Worm (Caenorhabditis elegans): ENCODE results near the gene moc-3.

moc-3 gene

ce11 chrIV:8144341-8144740, 14.0 kb downstream of the moc-3 start:
- TF ChIP-seq scrt-1 (GFP tag; IDR thresholded peaks at IDR 0.05) (no peak), hmbx-1 (tag; optimal IDR thresholded peaks at IDR 0.05) (no peak), sea-1 (GFP tag; conservative IDR thresholded peaks at IDR 0.05) (no peak), flt-1 (GFP tag; IDR thresholded peaks at IDR 0.05) (no peak), pes-1 (GFP tag; IDR thresholded peaks at IDR 0.05) (no peak)

DNA sequence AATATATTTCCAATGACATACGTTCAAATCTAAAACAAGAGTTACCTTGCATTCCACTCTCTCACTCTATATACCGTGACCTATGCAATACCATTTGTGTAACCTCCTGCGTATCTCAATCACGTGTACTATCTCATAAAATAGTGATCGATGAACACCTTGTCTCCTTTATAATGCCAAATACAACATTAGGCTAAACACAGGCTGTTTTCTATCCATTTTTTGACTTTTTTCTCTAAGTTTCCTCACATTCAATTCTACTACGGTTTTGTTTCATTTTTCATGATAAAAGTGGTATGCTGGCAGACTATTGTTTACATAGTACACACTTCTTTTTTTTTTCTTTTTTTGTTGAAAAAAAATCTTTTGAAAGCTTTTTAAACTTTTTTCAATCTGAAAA, 15.9 kb downstream of the moc-3 start:
- TF ChIP-seq hnd-1 (tag; optimal IDR thresholded peaks at IDR 0.05) (no peak), tbx-11 (GFP tag; IDR thresholded peaks at IDR 0.05) (no peak)

ce11 chrIV:8148494-8148893, 18.1 kb downstream of the moc-3 start, which contains the start of gene pmk-1:
Gene pmk-1 (plus strand): TSS chrIV:8148794.
- no peak for TF ChIP-seq ets-7 (tag; optimal IDR thresholded peaks at IDR 0.05)
- no peak for TF ChIP-seq scrt-1 (GFP tag; IDR thresholded peaks at IDR 0.05)
- no peak for TF ChIP-seq hmg-4 (GFP tag; optimal IDR thresholded peaks at IDR 0.05)
- TF ChIP-seq sea-1 (GFP tag; conservative IDR thresholded peaks at IDR 0.05) = no peak
- TF ChIP-seq tra-4 (tag; optimal IDR thresholded peaks at IDR 0.05) = no peak
- no peak for TF ChIP-seq ama-1 (optimal IDR thresholded peaks at IDR 0.05)
- TF ChIP-seq ceh-13 (GFP tag; optimal IDR thresholded peaks at IDR 0.05) = no peak
- no peak for TF ChIP-seq flt-1 (GFP tag; IDR thresholded peaks at IDR 0.05)
- TF ChIP-seq aly-1 (tag; optimal IDR thresholded peaks at IDR 0.05) = no peak
- no peak for TF ChIP-seq tbx-37 (GFP tag; conservative IDR thresholded peaks at IDR 0.05)
- TF ChIP-seq ceh-36 (tag; optimal IDR thresholded peaks at IDR 0.05) = no peak
- no peak for TF ChIP-seq B0310.2 (tag; optimal IDR thresholded peaks at IDR 0.05)
- TF ChIP-seq hnd-1 (tag; optimal IDR thresholded peaks at IDR 0.05) = no peak
- TF ChIP-seq hmbx-1 (tag; optimal IDR thresholded peaks at IDR 0.05) = no peak
- TF ChIP-seq F13C5.2 (tag; optimal IDR thresholded peaks at IDR 0.05) = no peak
- TF ChIP-seq tbx-11 (GFP tag; IDR thresholded peaks at IDR 0.05) = no peak
- no peak for TF ChIP-seq pes-1 (GFP tag; IDR thresholded peaks at IDR 0.05)

DNA sequence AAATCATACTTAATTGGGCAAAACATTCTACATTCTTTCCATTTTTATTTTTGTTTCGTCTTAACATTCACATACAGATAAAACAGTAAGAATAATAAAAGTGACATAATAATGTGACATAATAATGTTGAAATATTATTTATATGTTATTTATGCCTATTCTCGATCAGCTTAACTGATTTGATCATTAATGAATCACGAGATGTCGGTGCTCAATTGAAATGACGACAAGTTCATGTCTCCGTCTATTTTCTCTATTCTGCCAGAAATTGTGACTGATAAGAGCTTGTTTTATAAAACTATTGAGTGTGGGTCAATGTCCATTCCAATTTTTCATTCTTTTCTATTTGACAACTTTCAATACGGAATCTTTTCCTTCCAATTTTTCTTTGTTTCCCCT, 21.4 kb downstream of the moc-3 start:
- TF ChIP-seq hnd-1 (tag; optimal IDR thresholded peaks at IDR 0.05) = no peak
- no peak for TF ChIP-seq sea-1 (GFP tag; conservative IDR thresholded peaks at IDR 0.05)
- TF ChIP-seq flt-1 (GFP tag; IDR thresholded peaks at IDR 0.05) = no peak
- TF ChIP-seq tra-4 (tag; optimal IDR thresholded peaks at IDR 0.05) = no peak
- no peak for TF ChIP-seq ceh-36 (tag; optimal IDR thresholded peaks at IDR 0.05)
- no peak for TF ChIP-seq ceh-13 (GFP tag; optimal IDR thresholded peaks at IDR 0.05)
- TF ChIP-seq hmbx-1 (tag; optimal IDR thresholded peaks at IDR 0.05) = no peak
- TF ChIP-seq aly-1 (tag; optimal IDR thresholded peaks at IDR 0.05) = no peak
- TF ChIP-seq ets-7 (tag; optimal IDR thresholded peaks at IDR 0.05) = no peak
- TF ChIP-seq B0310.2 (tag; optimal IDR thresholded peaks at IDR 0.05) = no peak
- TF ChIP-seq pes-1 (GFP tag; IDR thresholded peaks at IDR 0.05) = no peak
- TF ChIP-seq tbx-11 (GFP tag; IDR thresholded peaks at IDR 0.05) = no peak
- TF ChIP-seq tbx-37 (GFP tag; conservative IDR thresholded peaks at IDR 0.05) = no peak
- TF ChIP-seq hmg-4 (GFP tag; optimal IDR thresholded peaks at IDR 0.05) = no peak
- no peak for TF ChIP-seq scrt-1 (GFP tag; IDR thresholded peaks at IDR 0.05)
- TF ChIP-seq ama-1 (optimal IDR thresholded peaks at IDR 0.05) = no peak

- TF ChIP-seq hnd-1 (tag; optimal IDR thresholded peaks at IDR 0.05) = no peak
- TF ChIP-seq scrt-1 (GFP tag; IDR thresholded peaks at IDR 0.05) = no peak
- TF ChIP-seq hmg-4 (GFP tag; optimal IDR thresholded peaks at IDR 0.05) = no peak
- TF ChIP-seq flt-1 (GFP tag; IDR thresholded peaks at IDR 0.05) = no peak
- no peak for TF ChIP-seq ets-7 (tag; optimal IDR thresholded peaks at IDR 0.05)
- TF ChIP-seq sea-1 (GFP tag; conservative IDR thresholded peaks at IDR 0.05) = no peak
- TF ChIP-seq tbx-11 (GFP tag; IDR thresholded peaks at IDR 0.05) = no peak
- TF ChIP-seq B0310.2 (tag; optimal IDR thresholded peaks at IDR 0.05) = no peak
- no peak for TF ChIP-seq ceh-13 (GFP tag; optimal IDR thresholded peaks at IDR 0.05)
- no peak for TF ChIP-seq aly-1 (tag; optimal IDR thresholded peaks at IDR 0.05)
- no peak for TF ChIP-seq F13C5.2 (tag; optimal IDR thresholded peaks at IDR 0.05)
- no peak for TF ChIP-seq tbx-37 (GFP tag; conservative IDR thresholded peaks at IDR 0.05)
- TF ChIP-seq hmbx-1 (tag; optimal IDR thresholded peaks at IDR 0.05) = no peak
- no peak for TF ChIP-seq ama-1 (optimal IDR thresholded peaks at IDR 0.05)
- TF ChIP-seq ceh-36 (tag; optimal IDR thresholded peaks at IDR 0.05) = no peak
Measured at ce11 chrIV:8152145-8152544, 21.8 kb downstream of the moc-3 start, which contains the start of gene faah-2. Gene faah-2 (plus strand): TSS chrIV:8152445.

DNA sequence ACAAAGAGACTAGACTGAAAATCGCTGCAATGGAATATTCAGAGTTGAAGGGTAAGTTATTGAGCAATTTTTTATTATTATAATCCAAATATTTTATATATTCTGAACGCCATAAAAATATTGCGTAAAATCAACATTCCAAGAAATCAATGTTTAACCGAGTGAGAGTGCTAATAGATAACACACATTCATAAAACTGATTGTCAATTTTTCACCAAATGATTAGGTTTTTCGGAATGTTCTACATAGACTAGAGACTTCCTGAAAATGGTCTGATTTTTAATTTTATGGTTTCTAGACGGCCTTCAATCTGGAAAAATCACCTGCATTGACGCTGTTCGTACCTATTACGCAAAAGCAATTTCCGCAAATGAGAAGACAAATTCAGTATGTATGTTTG, 22.3 kb downstream of the moc-3 start:
- TF ChIP-seq sea-1 (GFP tag; conservative IDR thresholded peaks at IDR 0.05) = no peak
- no peak for TF ChIP-seq scrt-1 (GFP tag; IDR thresholded peaks at IDR 0.05)
- no peak for TF ChIP-seq ama-1 (optimal IDR thresholded peaks at IDR 0.05)
- TF ChIP-seq ceh-13 (GFP tag; optimal IDR thresholded peaks at IDR 0.05) = no peak
- no peak for TF ChIP-seq pes-1 (GFP tag; IDR thresholded peaks at IDR 0.05)
- no peak for TF ChIP-seq tbx-37 (GFP tag; conservative IDR thresholded peaks at IDR 0.05)
- TF ChIP-seq hmbx-1 (tag; optimal IDR thresholded peaks at IDR 0.05) = no peak
- no peak for TF ChIP-seq hmg-4 (GFP tag; optimal IDR thresholded peaks at IDR 0.05)

ce11 chrIV:8153163-8153562, 22.8 kb downstream of the moc-3 start:
- TF ChIP-seq flt-1 (GFP tag; IDR thresholded peaks at IDR 0.05) = no peak
- no peak for TF ChIP-seq aly-1 (tag; optimal IDR thresholded peaks at IDR 0.05)
- TF ChIP-seq tra-4 (tag; optimal IDR thresholded peaks at IDR 0.05) = no peak
- TF ChIP-seq scrt-1 (GFP tag; IDR thresholded peaks at IDR 0.05) = no peak
- TF ChIP-seq tbx-37 (GFP tag; conservative IDR thresholded peaks at IDR 0.05) = no peak
- TF ChIP-seq ama-1 (optimal IDR thresholded peaks at IDR 0.05) = no peak
- TF ChIP-seq hmg-4 (GFP tag; optimal IDR thresholded peaks at IDR 0.05) = no peak
- no peak for TF ChIP-seq pes-1 (GFP tag; IDR thresholded peaks at IDR 0.05)
- TF ChIP-seq ceh-36 (tag; optimal IDR thresholded peaks at IDR 0.05) = no peak
- TF ChIP-seq hmbx-1 (tag; optimal IDR thresholded peaks at IDR 0.05) = no peak
- no peak for TF ChIP-seq sea-1 (GFP tag; conservative IDR thresholded peaks at IDR 0.05)
- TF ChIP-seq B0310.2 (tag; optimal IDR thresholded peaks at IDR 0.05) = no peak
- no peak for TF ChIP-seq ets-7 (tag; optimal IDR thresholded peaks at IDR 0.05)
- no peak for TF ChIP-seq ceh-13 (GFP tag; optimal IDR thresholded peaks at IDR 0.05)
- no peak for TF ChIP-seq tbx-11 (GFP tag; IDR thresholded peaks at IDR 0.05)
- TF ChIP-seq hnd-1 (tag; optimal IDR thresholded peaks at IDR 0.05) = no peak
- no peak for TF ChIP-seq F13C5.2 (tag; optimal IDR thresholded peaks at IDR 0.05)

DNA sequence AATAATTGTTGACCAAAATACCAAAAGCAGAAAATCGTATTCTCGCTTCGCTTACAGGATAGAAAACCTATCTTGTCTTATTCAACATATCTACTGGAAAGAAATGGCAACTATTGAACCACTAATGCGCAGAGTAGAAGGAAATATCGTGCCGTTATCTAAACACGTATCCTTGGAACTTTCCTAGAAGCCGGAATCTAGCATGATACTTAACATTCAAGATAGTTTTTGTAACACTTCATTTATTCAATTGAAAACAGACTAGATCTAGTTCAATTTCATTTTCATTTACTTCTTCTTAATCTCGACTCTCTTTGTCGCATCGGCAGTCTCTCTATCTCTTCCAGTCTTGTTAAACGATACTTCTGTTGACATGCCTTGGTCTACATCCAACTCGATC, 24.6 kb downstream of the moc-3 start:
- TF ChIP-seq hmg-4 (GFP tag; optimal IDR thresholded peaks at IDR 0.05) (no peak), pes-1 (GFP tag; IDR thresholded peaks at IDR 0.05) (no peak), ceh-36 (tag; optimal IDR thresholded peaks at IDR 0.05) (no peak), tbx-37 (GFP tag; conservative IDR thresholded peaks at IDR 0.05) (no peak), tbx-11 (GFP tag; IDR thresholded peaks at IDR 0.05) (no peak), ama-1 (optimal IDR thresholded peaks at IDR 0.05) (no peak), hnd-1 (tag; optimal IDR thresholded peaks at IDR 0.05) (no peak), B0310.2 (tag; optimal IDR thresholded peaks at IDR 0.05) (no peak), hmbx-1 (tag; optimal IDR thresholded peaks at IDR 0.05) (no peak), aly-1 (tag; optimal IDR thresholded peaks at IDR 0.05) (no peak), F13C5.2 (tag; optimal IDR thresholded peaks at IDR 0.05) (no peak), ceh-13 (GFP tag; optimal IDR thresholded peaks at IDR 0.05) (no peak), flt-1 (GFP tag; IDR thresholded peaks at IDR 0.05) (no peak), sea-1 (GFP tag; conservative IDR thresholded peaks at IDR 0.05) (no peak), ets-7 (tag; optimal IDR thresholded peaks at IDR 0.05) (no peak), scrt-1 (GFP tag; IDR thresholded peaks at IDR 0.05) (no peak), tra-4 (tag; optimal IDR thresholded peaks at IDR 0.05) (no peak)
